Worm (Caenorhabditis elegans) whole organism, L1 larva: Measurements from ENCODE around the gene glr-4.

ENCODE experiments used
- C16A3.4 ChIP-seq: fragments of 150-350 bp; optimal IDR thresholded peaks from 2 replicates; lab custom pipeline; 2014; ENCODE audit warnings: missing biosample characterization, missing genetic modification characterization
- F16B12.6 ChIP-seq: fragments of 150-350 bp; optimal IDR thresholded peaks from 2 replicates; lab custom pipeline; 2014; ENCODE audit warnings: missing biosample characterization, missing genetic modification characterization
- Y116A8C.19 ChIP-seq: sonication (generic microtip); optimal IDR thresholded peaks from 2 replicates; lab custom pipeline; 2016; ENCODE audit warnings: missing compliant biosample characterization, missing genetic modification characterization, borderline replicate concordance
- alr-1 ChIP-seq: fragments of 200-800 bp; sonication (Bioruptor generic); optimal IDR thresholded peaks from 2 replicates; lab custom pipeline; 2018; ENCODE audit warnings: borderline replicate concordance, mild to moderate bottlenecking, missing genetic modification characterization, missing compliant biosample characterization
- ama-1 ChIP-seq: fragments of 150-350 bp; optimal IDR thresholded peaks from 2 replicates; lab custom pipeline; 2014
- ceh-63 ChIP-seq: fragments of 200-800 bp; sonication (Bioruptor generic); optimal IDR thresholded peaks from 2 replicates; lab custom pipeline; 2018; ENCODE audit warnings: mild to moderate bottlenecking, missing genetic modification characterization, missing compliant biosample characterization
- ceh-8 ChIP-seq: fragments of 200-800 bp; sonication (Bioruptor generic); optimal IDR thresholded peaks from 2 replicates; lab custom pipeline; 2018; ENCODE audit warnings: mild to moderate bottlenecking, missing genetic modification characterization, moderate library complexity, missing compliant biosample characterization
- ceh-82 ChIP-seq, 3 experiments: fragments of 150-350 bp in 1 of 3; sonication (generic microtip) in 2 of 3; optimal IDR thresholded peaks; 2 replicates each; lab custom pipeline; 2014 to 2017; ENCODE audit warnings: missing biosample characterization in 3 of 3, missing genetic modification characterization in 3 of 3
- ceh-88 ChIP-seq: fragments of 200-800 bp; sonication (Bioruptor generic); IDR thresholded peaks from 2 replicates; pipeline ENCODE4 v1.3.6; 2022; ENCODE audit warnings: missing genetic modification characterization, missing compliant biosample characterization
- dsc-1 ChIP-seq: sonication (generic microtip); optimal IDR thresholded peaks from 2 replicates; lab custom pipeline; 2016; ENCODE audit warnings: mild to moderate bottlenecking, missing genetic modification characterization, missing compliant biosample characterization
- efl-1 ChIP-seq, 4 experiments: fragments of 150-350 bp; optimal IDR thresholded peaks in 3 of 4; peaks in 1 of 4; 1 replicate in 1 of 4; 2 replicates in 3 of 4; lab custom pipeline; 2014; ENCODE audit warnings: missing biosample characterization in 2 of 4, missing genetic modification characterization in 2 of 4, missing genetic modification reagents in 2 of 4
- efl-3 ChIP-seq: fragments of 200-800 bp; sonication (Bioruptor generic); optimal IDR thresholded peaks from 2 replicates; lab custom pipeline; 2018; ENCODE audit warnings: mild to moderate bottlenecking, missing genetic modification characterization, missing compliant biosample characterization
- egl-27 ChIP-seq, 2 experiments: fragments of 150-350 bp in 1 of 2; sonication (generic microtip); optimal IDR thresholded peaks; 3 replicates each; lab custom pipeline; 2017 to 2018; ENCODE audit warnings: missing biosample characterization in 2 of 2, missing genetic modification characterization in 2 of 2, missing genetic modification reagents in 2 of 2
- elt-2 ChIP-seq: sonication (generic microtip); optimal IDR thresholded peaks from 2 replicates; lab custom pipeline; 2016; ENCODE audit warnings: missing genetic modification characterization, mild to moderate bottlenecking, inconsistent platforms, missing compliant biosample characterization, missing genetic modification reagents
- elt-3 ChIP-seq, 6 experiments: fragments of 150-350 bp in 1 of 6; sonication (generic microtip); optimal IDR thresholded peaks; 2 replicates each; lab custom pipeline; 2017 to 2018; ENCODE audit warnings: missing biosample characterization in 6 of 6, missing genetic modification characterization in 6 of 6, inconsistent platforms in 1 of 6
- ets-5 ChIP-seq: fragments of 200-800 bp; sonication (Bioruptor generic); IDR thresholded peaks from 2 replicates; pipeline ENCODE4 v1.3.6; 2022; ENCODE audit warnings: missing genetic modification characterization, missing compliant biosample characterization
- fkh-4 ChIP-seq: sonication (generic microtip); optimal IDR thresholded peaks from 2 replicates; lab custom pipeline; 2016; ENCODE audit warnings: missing compliant biosample characterization, missing genetic modification characterization, borderline replicate concordance
- hlh-17 ChIP-seq: fragments of 200-800 bp; sonication (Bioruptor generic); optimal IDR thresholded peaks from 2 replicates; lab custom pipeline; 2018; ENCODE audit warnings: missing genetic modification characterization, mild to moderate bottlenecking, missing compliant biosample characterization, moderate library complexity, borderline replicate concordance
- hlh-4 ChIP-seq: sonication (generic microtip); optimal IDR thresholded peaks from 2 replicates; lab custom pipeline; 2016; ENCODE audit warnings: mild to moderate bottlenecking, missing genetic modification characterization, missing compliant biosample characterization
- hpl-2 ChIP-seq: fragments of 150-350 bp; optimal IDR thresholded peaks from 2 replicates; lab custom pipeline; 2014; ENCODE audit warnings: missing biosample characterization, missing genetic modification reagents, missing genetic modification characterization
- irx-1 ChIP-seq: sonication (generic microtip); optimal IDR thresholded peaks from 2 replicates; lab custom pipeline; 2016; ENCODE audit warnings: missing genetic modification characterization, missing compliant biosample characterization
- isw-1 ChIP-seq: fragments of 200-800 bp; sonication (Bioruptor generic); IDR thresholded peaks from 2 replicates; pipeline ENCODE4 v1.3.6; 2022; ENCODE audit warnings: missing genetic modification characterization, missing compliant biosample characterization
- lin-13 ChIP-seq: fragments of 150-350 bp; optimal IDR thresholded peaks from 2 replicates; lab custom pipeline; 2014; ENCODE audit warnings: missing biosample characterization, missing genetic modification reagents, missing genetic modification characterization
- lin-14 ChIP-seq: fragments of 200-800 bp; sonication (Bioruptor generic); optimal IDR thresholded peaks from 2 replicates; lab custom pipeline; 2018; ENCODE audit warnings: mild to moderate bottlenecking, missing genetic modification characterization, moderate library complexity, missing compliant biosample characterization
- lin-15B ChIP-seq: fragments of 150-350 bp; sonication (generic microtip); optimal IDR thresholded peaks from 3 replicates; lab custom pipeline; 2014; ENCODE audit warnings: missing biosample characterization, missing genetic modification characterization
- lin-35 ChIP-seq, 2 experiments: fragments of 150-350 bp; optimal IDR thresholded peaks; 2 replicates each; lab custom pipeline; 2014; ENCODE audit warnings: missing biosample characterization in 2 of 2, missing genetic modification characterization in 2 of 2, missing genetic modification reagents in 2 of 2
- lin-39 ChIP-seq: fragments of 150-350 bp; optimal IDR thresholded peaks from 2 replicates; lab custom pipeline; 2014; ENCODE audit warnings: missing biosample characterization, missing genetic modification reagents, missing genetic modification characterization
- mab-9 ChIP-seq: fragments of 200-800 bp; sonication (Bioruptor generic); IDR thresholded peaks from 2 replicates; pipeline ENCODE4 v1.3.6; 2022; ENCODE audit warnings: missing genetic modification reagents, missing genetic modification characterization, missing compliant biosample characterization
- mdl-1 ChIP-seq, 2 experiments: fragments of 150-350 bp; optimal IDR thresholded peaks; 2 replicates each; lab custom pipeline; 2014 to 2017; ENCODE audit warnings: missing biosample characterization in 2 of 2, missing genetic modification characterization in 2 of 2, inconsistent platforms in 1 of 2
- mep-1 ChIP-seq: fragments of 150-350 bp; optimal IDR thresholded peaks from 2 replicates; lab custom pipeline; 2014; ENCODE audit warnings: missing biosample characterization, missing genetic modification characterization
- nhr-12 ChIP-seq: sonication (generic microtip); optimal IDR thresholded peaks from 2 replicates; lab custom pipeline; 2017; ENCODE audit warnings: missing biosample characterization, missing genetic modification characterization
- nhr-71 ChIP-seq: sonication (generic microtip); optimal IDR thresholded peaks from 2 replicates; lab custom pipeline; 2016; ENCODE audit warnings: mild to moderate bottlenecking, missing genetic modification characterization, moderate library complexity, missing compliant biosample characterization
- nhr-84 ChIP-seq: sonication (generic microtip); optimal IDR thresholded peaks from 2 replicates; lab custom pipeline; 2017; ENCODE audit warnings: missing biosample characterization, missing genetic modification characterization
- pag-3 ChIP-seq: sonication (generic microtip); optimal IDR thresholded peaks from 2 replicates; lab custom pipeline; 2017; ENCODE audit warnings: missing genetic modification characterization, mild to moderate bottlenecking, missing compliant biosample characterization, antibody characterized with exemption, borderline replicate concordance; ENCODE audit not compliant: insufficient read depth
- pqm-1 ChIP-seq: sonication (generic microtip); optimal IDR thresholded peaks from 3 replicates; lab custom pipeline; 2017; ENCODE audit warnings: missing biosample characterization, missing genetic modification characterization
- snpc-4 ChIP-seq: fragments of 150-350 bp; optimal IDR thresholded peaks from 2 replicates; lab custom pipeline; 2014; ENCODE audit warnings: missing biosample characterization, missing genetic modification characterization
- sptf-1 ChIP-seq: fragments of 150-350 bp; optimal IDR thresholded peaks from 2 replicates; lab custom pipeline; 2014; ENCODE audit warnings: missing biosample characterization, missing genetic modification characterization
- sup-37 ChIP-seq: fragments of 200-800 bp; sonication (Bioruptor generic); optimal IDR thresholded peaks from 2 replicates; lab custom pipeline; 2018; ENCODE audit warnings: mild to moderate bottlenecking, missing genetic modification characterization, missing compliant biosample characterization
- unc-30 ChIP-seq: sonication (generic microtip); optimal IDR thresholded peaks from 2 replicates; lab custom pipeline; 2017; ENCODE audit warnings: missing biosample characterization, missing genetic modification characterization
- unc-62 ChIP-seq: fragments of 150-350 bp; optimal IDR thresholded peaks from 2 replicates; lab custom pipeline; 2014; ENCODE audit warnings: missing biosample characterization, missing genetic modification reagents, missing genetic modification characterization
- xbp-1 ChIP-seq: sonication (generic microtip); optimal IDR thresholded peaks from 2 replicates; lab custom pipeline; 2016; ENCODE audit warnings: missing genetic modification characterization, missing compliant biosample characterization
- zip-4 ChIP-seq: fragments of 200-800 bp; sonication (Bioruptor generic); optimal IDR thresholded peaks from 2 replicates; lab custom pipeline; 2018; ENCODE audit warnings: mild to moderate bottlenecking, missing genetic modification characterization, moderate library complexity, missing compliant biosample characterization
- ztf-11 ChIP-seq, 2 experiments: sonication (generic microtip); optimal IDR thresholded peaks; 2 replicates each; lab custom pipeline; 2016 to 2017; ENCODE audit warnings: missing genetic modification characterization in 2 of 2, missing biosample characterization in 1 of 2, missing compliant biosample characterization in 1 of 2

glr-4 gene

DNA sequence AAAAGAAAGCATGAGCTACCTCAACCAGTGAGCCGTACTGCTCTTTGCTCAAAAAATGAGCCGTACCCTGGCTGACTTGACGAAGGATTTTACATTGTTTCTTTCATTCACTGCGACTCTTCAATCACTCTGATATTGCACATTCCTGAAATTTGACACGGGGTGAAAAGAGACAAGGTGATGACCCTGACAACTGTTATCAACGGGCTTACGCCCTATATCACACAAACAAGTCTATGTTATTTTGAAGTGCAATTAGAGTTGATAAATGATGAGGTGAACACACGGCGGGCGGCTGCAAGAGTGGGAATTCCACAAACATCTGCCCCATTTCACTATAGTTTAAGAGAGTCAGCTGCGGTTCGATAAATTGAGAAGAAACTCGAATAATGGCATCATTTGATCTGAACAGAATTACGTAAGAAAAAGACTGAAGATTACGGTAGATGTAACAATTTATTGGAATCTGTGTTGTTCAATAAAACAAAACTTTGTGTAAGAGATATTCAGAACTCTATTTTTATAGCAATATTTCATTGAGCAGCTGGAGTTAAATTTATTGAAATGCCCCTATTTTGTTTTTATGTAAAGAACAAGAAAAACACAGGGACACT, 42.6 kb upstream of the glr-4 start (continued):
- TF ChIP-seq efl-1 (optimal IDR thresholded peaks at IDR 0.05; lab: Kevin White, UChicago) (peak in 1 of 2 experiments; percentile 19), efl-1 (GFP tag; optimal IDR thresholded peaks at IDR 0.05 in 1 of 2; lab: Kevin White, UChicago) (no peak), mdl-1 (tag; optimal IDR thresholded peaks at IDR 0.05; lab: Kevin White, UChicago) (peak in 1 of 2 experiments; percentile 61), lin-14 (GFP tag; lab: Kevin White, UChicago) (peak; percentile 91), dsc-1 (tag; lab: Kevin White, UChicago) (no peak), hlh-17 (GFP tag; lab: Kevin White, UChicago) (no peak), nhr-71 (tag; lab: Kevin White, UChicago) (peak; percentile 94), unc-30 (no peak), ceh-88 (GFP tag; lab: Robert Waterston, UW) (no peak), ets-5 (GFP tag; lab: Robert Waterston, UW) (no peak), efl-3 (no peak), C16A3.4 (peak; percentile 29), ceh-63 (GFP tag; lab: Kevin White, UChicago) (no peak), hlh-4 (no peak), elt-2 (tag; lab: Kevin White, UChicago) (no peak), ama-1 (lab: Kevin White, UChicago) (no peak), pqm-1 (tag; lab: Kevin White, UChicago) (no peak), unc-62 (no peak), zip-4 (GFP tag; lab: Kevin White, UChicago) (no peak), ztf-11 (tag; optimal IDR thresholded peaks at IDR 0.05; lab: Kevin White, UChicago) (no peak), lin-15B (tag; lab: Kevin White, UChicago) (no peak), mab-9 (no peak), lin-35 (GFP tag; optimal IDR thresholded peaks at IDR 0.05; lab: Kevin White, UChicago) (no peak), nhr-84 (tag; lab: Kevin White, UChicago) (no peak), xbp-1 (tag; lab: Kevin White, UChicago) (peak; percentile 11), alr-1 (no peak), Y116A8C.19 (tag; lab: Kevin White, UChicago) (no peak), isw-1 (GFP tag; lab: Robert Waterston, UW) (no peak), lin-13 (GFP tag; lab: Kevin White, UChicago) (no peak), sptf-1 (no peak), pag-3 (tag; lab: Kevin White, UChicago) (no peak), lin-39 (tag; lab: Kevin White, UChicago) (peak; percentile 88), F16B12.6 (tag; lab: Kevin White, UChicago) (no peak), elt-3 (tag; optimal IDR thresholded peaks at IDR 0.05; lab: Kevin White, UChicago) (no peak), ceh-82 (tag; optimal IDR thresholded peaks at IDR 0.05; lab: Kevin White, UChicago) (no peak)

DNA sequence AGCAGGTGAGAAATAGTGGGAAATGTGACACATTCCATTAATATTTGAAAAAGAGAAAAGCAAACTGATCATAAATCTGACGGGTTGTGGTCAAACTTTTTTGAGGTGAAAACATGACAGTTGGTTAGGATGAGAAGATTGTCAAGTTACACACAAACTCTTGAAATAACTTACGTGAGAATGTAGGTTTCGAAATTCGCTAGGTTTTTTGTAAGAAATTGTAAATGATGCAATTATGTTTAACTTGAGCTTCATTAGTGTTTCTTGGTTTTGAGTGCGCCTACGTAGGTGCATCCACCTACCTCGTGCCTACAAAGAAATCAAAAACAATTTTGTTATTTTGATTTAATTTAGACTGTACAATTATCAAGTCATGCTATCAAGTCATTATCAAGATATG, 41.2 kb upstream of the glr-4 start, which contains the start of gene cex-2:
TSS of gene cex-2 (minus strand) at position 101 of the 400 bp plus-strand sequence.
- no peak for TF ChIP-seq dsc-1 (tag; lab: Kevin White, UChicago)
- no peak for TF ChIP-seq snpc-4
- TF ChIP-seq irx-1 (tag; lab: Kevin White, UChicago) = no peak
- no peak for TF ChIP-seq nhr-12 (tag; lab: Kevin White, UChicago)
- TF ChIP-seq fkh-4 (tag; lab: Kevin White, UChicago) = no peak
- no peak for TF ChIP-seq nhr-71 (tag; lab: Kevin White, UChicago)
- TF ChIP-seq efl-1 (optimal IDR thresholded peaks at IDR 0.05; lab: Kevin White, UChicago) = no peak
- no peak for TF ChIP-seq efl-1 (GFP tag; optimal IDR thresholded peaks at IDR 0.05 in 1 of 2; lab: Kevin White, UChicago)
- TF ChIP-seq zip-4 (GFP tag; lab: Kevin White, UChicago) = no peak
- no peak for TF ChIP-seq sup-37 (GFP tag; lab: Kevin White, UChicago)
- no peak for TF ChIP-seq egl-27 (tag; optimal IDR thresholded peaks at IDR 0.05; lab: Kevin White, UChicago)
- no peak for TF ChIP-seq ceh-8 (GFP tag; lab: Kevin White, UChicago)
- TF ChIP-seq ets-5 (GFP tag; lab: Robert Waterston, UW) = no peak
- no peak for TF ChIP-seq mep-1 (tag; lab: Kevin White, UChicago)
- TF ChIP-seq hpl-2 = no peak
